Worm (Caenorhabditis elegans): ENCODE results near the gene acds-10.
"Not testable (repeated sequence)": the region's sequence is repeated elsewhere in the genome, so short reads cannot be mapped to it uniquely, and the experiment has no call there.

The acds-10 gene

ce11 chrV:5776941-5777340 is 29.3 kb downstream of the acds-10 start, which contains the start of gene F44E7.4 (continued):
- peak; percentile 69; the same call in 1 of the 2 replicates for TF ChIP-seq hmg-20 (GFP tag; IDR thresholded peaks at IDR 0.05)
- 0 out of 2 replicates have a peak, but pooled peaks have one; percentile 10 for TF ChIP-seq ceh-58 (GFP tag; IDR thresholded peaks at IDR 0.05)

- TF ChIP-seq egl-44 (GFP tag; IDR thresholded peaks at IDR 0.05) (peak; percentile 39; the same call in 1 of the 2 replicates), dox-1 (GFP tag; IDR thresholded peaks at IDR 0.05) (peak; percentile 93), ceh-100 (GFP tag; IDR thresholded peaks at IDR 0.05) (peak; percentile 85), pbrm-1 (GFP tag; IDR thresholded peaks at IDR 0.05) (peak; percentile 59; the same call in 1 of the 2 replicates), mcd-1 (GFP tag; IDR thresholded peaks at IDR 0.05) (peak; percentile 85), Y95B8A.8 (GFP tag; IDR thresholded peaks at IDR 0.05) (peak; percentile 41; the same call in 1 of the 2 replicates), attf-3 (GFP tag; conservative IDR thresholded peaks at IDR 0.05) (0 out of 2 replicates have a peak, but pooled peaks have one; percentile 47), Y67H2A.10 (GFP tag; conservative IDR thresholded peaks at IDR 0.05) (0 out of 2 replicates have a peak, but pooled peaks have one; percentile 17), C06A6.2 (GFP tag; conservative IDR thresholded peaks at IDR 0.05) (peak; percentile 97), F33H1.4 (GFP tag; IDR thresholded peaks at IDR 0.05) (peak; percentile 42; the same call in 1 of the 2 replicates), Y53G8AR.9 (GFP tag; conservative IDR thresholded peaks at IDR 0.05) (peak; percentile 37; the same call in 1 of the 2 replicates), hmg-1.2 (GFP tag; IDR thresholded peaks at IDR 0.05) (peak; percentile 46), ceh-91 (GFP tag; IDR thresholded peaks at IDR 0.05) (0 out of 2 replicates have a peak, but pooled peaks have one; percentile 22), egrh-3 (GFP tag; IDR thresholded peaks at IDR 0.05) (0 out of 2 replicates have a peak, but pooled peaks have one; percentile 37), D2030.7 (GFP tag; IDR thresholded peaks at IDR 0.05) (peak; percentile 53; the same call in 1 of the 2 replicates), ztf-28 (GFP tag; IDR thresholded peaks at IDR 0.05) (0 out of 2 replicates have a peak, but pooled peaks have one; percentile 68), nfyb-1 (GFP tag; IDR thresholded peaks at IDR 0.05) (peak; percentile 84), cebp-1 (GFP tag; IDR thresholded peaks at IDR 0.05) (peak; percentile 46; the same call in 1 of the 2 replicates), rcor-1 (GFP tag; IDR thresholded peaks at IDR 0.05) (peak; percentile 26; the same call in 1 of the 2 replicates), K11D2.4 (GFP tag; IDR thresholded peaks at IDR 0.05) (0 out of 2 replicates have a peak, but pooled peaks have one; percentile 14), madf-6 (GFP tag; IDR thresholded peaks at IDR 0.05) (peak; percentile 54)
- not testable (repeated sequence) for TF ChIP-seq cebp-1 (tag; optimal IDR thresholded peaks at IDR 0.05)
Observed at ce11 chrV:5778216-5778615, 30.6 kb downstream of the acds-10 start.

- TF ChIP-seq F57C9.4 (tag; optimal IDR thresholded peaks at IDR 0.05) (peak; percentile 17), somi-1 (GFP tag; optimal IDR thresholded peaks at IDR 0.05) (no peak), F33H1.4 (GFP tag; IDR thresholded peaks at IDR 0.05) (no peak), cebp-1 (GFP tag; IDR thresholded peaks at IDR 0.05) (no peak), cebp-1 (tag; optimal IDR thresholded peaks at IDR 0.05) (peak; percentile 77)
Observed at ce11 chrV:5779984-5780383, 32.4 kb downstream of the acds-10 start.

- TF ChIP-seq lin-40 (tag; optimal IDR thresholded peaks at IDR 0.05) (peak; percentile 51), ztf-6 (GFP tag; IDR thresholded peaks at IDR 0.05) (no peak), lag-1 (GFP tag; IDR thresholded peaks at IDR 0.05) (no peak), hlh-12 (tag; optimal IDR thresholded peaks at IDR 0.05) (no peak), unc-130 (GFP tag; optimal IDR thresholded peaks at IDR 0.05) (no peak), attf-5 (GFP tag; optimal IDR thresholded peaks at IDR 0.05) (peak; percentile 61), nhr-179 (tag; optimal IDR thresholded peaks at IDR 0.05) (no peak), B0336.3 (GFP tag; IDR thresholded peaks at IDR 0.05) (0 out of 2 replicates have a peak, but pooled peaks have one; percentile 41), F57C9.4 (tag; optimal IDR thresholded peaks at IDR 0.05) (peak; percentile 100), aptf-3 (GFP tag; IDR thresholded peaks at IDR 0.05) (no peak), gei-17 (GFP tag; optimal IDR thresholded peaks at IDR 0.05) (peak; percentile 60), ekl-4 (GFP tag; IDR thresholded peaks at IDR 0.05) (no peak), Y67H2A.10 (GFP tag; conservative IDR thresholded peaks at IDR 0.05) (no peak), him-1 (tag; optimal IDR thresholded peaks at IDR 0.05) (no peak), snpc-3.4 (tag; optimal IDR thresholded peaks at IDR 0.05) (no peak), lin-54 (GFP tag; optimal IDR thresholded peaks at IDR 0.05) (peak; percentile 5), nhr-90 (tag; optimal IDR thresholded peaks at IDR 0.05) (peak; percentile 69), ceh-100 (GFP tag; IDR thresholded peaks at IDR 0.05) (no peak), lin-26 (GFP tag; IDR thresholded peaks at IDR 0.05) (peak; percentile 68; the same call in 1 of the 2 replicates), ztf-18 (tag; optimal IDR thresholded peaks at IDR 0.05) (peak; percentile 67)
Observed at ce11 chrV:5780713-5781360, 33.2 kb downstream of the acds-10 start, which contains the start of gene F44E7.5. F44E7.5 (minus strand) TSS chrV:5780922.
